Fruit fly (Drosophila melanogaster) whole organism, embryonic: ENCODE measurements around the gene e.

Experiments
- CG11695 ChIP-seq: fragments of 200-800 bp; sonication (Bioruptor generic); IDR thresholded peaks from 3 replicates; pipeline ENCODE4 v1.3.6; 2022; ENCODE audit warnings: missing biosample characterization, missing genetic modification characterization
- CG12104 ChIP-seq: fragments of 200-800 bp; sonication (Bioruptor generic); optimal IDR thresholded peaks from 3 replicates; lab custom pipeline; 2016; ENCODE audit warnings: missing biosample characterization, missing genetic modification characterization
- CG1233 ChIP-seq: fragments of 200-800 bp; sonication (Bioruptor generic); optimal IDR thresholded peaks from 4 replicates; lab custom pipeline; 2018; ENCODE audit warnings: missing biosample characterization, mild to moderate bottlenecking, missing genetic modification characterization
- CG12769 ChIP-seq: fragments of 200-800 bp; sonication (Bioruptor generic); optimal IDR thresholded peaks from 2 replicates; lab custom pipeline; 2019; ENCODE audit warnings: missing biosample characterization, mild to moderate bottlenecking, missing genetic modification characterization, moderate library complexity
- CG13296 ChIP-seq: fragments of 200-800 bp; sonication (Bioruptor generic); optimal IDR thresholded peaks from 3 replicates; lab custom pipeline; 2018; ENCODE audit warnings: missing biosample characterization, mild to moderate bottlenecking, missing genetic modification characterization
- CG13624 ChIP-seq: fragments of 200-800 bp; sonication (Bioruptor generic); optimal IDR thresholded peaks from 2 replicates; lab custom pipeline; 2016; ENCODE audit warnings: missing biosample characterization, missing genetic modification characterization
- CG13894 ChIP-seq: fragments of 200-800 bp; sonication (Bioruptor generic); optimal IDR thresholded peaks from 3 replicates; lab custom pipeline; 2018; ENCODE audit warnings: missing biosample characterization, mild to moderate bottlenecking, missing genetic modification characterization, moderate library complexity
- CG17359 ChIP-seq: fragments of 200-800 bp; sonication (Bioruptor generic); optimal IDR thresholded peaks from 3 replicates; lab custom pipeline; 2018; ENCODE audit warnings: missing biosample characterization, mild to moderate bottlenecking, missing genetic modification characterization, moderate library complexity
- CG17361 ChIP-seq: fragments of 200-800 bp; sonication (Bioruptor generic); IDR thresholded peaks from 3 replicates; pipeline ENCODE4 v1.3.6; 2022; ENCODE audit warnings: missing biosample characterization, missing genetic modification characterization
- CG18011 ChIP-seq: fragments of 200-800 bp; sonication (Bioruptor generic); optimal IDR thresholded peaks from 2 replicates; lab custom pipeline; 2017; ENCODE audit warnings: missing biosample characterization, missing genetic modification characterization, mild to moderate bottlenecking, moderate library complexity, missing genotype
- CG2199 ChIP-seq: fragments of 200-800 bp; sonication (Bioruptor generic); IDR thresholded peaks from 3 replicates; pipeline ENCODE4 v1.3.6; 2022; ENCODE audit warnings: missing biosample characterization, missing genetic modification characterization
- CG2678 ChIP-seq: fragments of 200-800 bp; sonication (Bioruptor generic); optimal IDR thresholded peaks from 3 replicates; lab custom pipeline; 2019; ENCODE audit warnings: missing biosample characterization, mild to moderate bottlenecking, missing genetic modification characterization, moderate library complexity
- CG31441 ChIP-seq: fragments of 200-800 bp; sonication (Bioruptor generic); IDR thresholded peaks from 2 replicates; pipeline ENCODE4 v1.3.6; 2022; ENCODE audit warnings: missing biosample characterization, missing genetic modification characterization
- CG3163 ChIP-seq: fragments of 200-800 bp; sonication (Bioruptor generic); optimal IDR thresholded peaks from 3 replicates; lab custom pipeline; 2016; ENCODE audit warnings: missing biosample characterization, missing genetic modification characterization
- CG4282 ChIP-seq: fragments of 200-800 bp; sonication (Bioruptor generic); optimal IDR thresholded peaks from 2 replicates; lab custom pipeline; 2016; ENCODE audit warnings: missing biosample characterization, missing genetic modification characterization
- CG43689 ChIP-seq: fragments of 200-800 bp; sonication (Bioruptor generic); IDR thresholded peaks from 2 replicates; pipeline ENCODE4 v1.3.6; 2022; ENCODE audit warnings: missing biosample characterization, missing genetic modification characterization
- CG6254 ChIP-seq: fragments of 200-800 bp; sonication (Bioruptor generic); optimal IDR thresholded peaks from 3 replicates; lab custom pipeline; 2017; ENCODE audit warnings: mild to moderate bottlenecking, missing biosample characterization, missing genetic modification reagents, missing genetic modification characterization
- CG6683 ChIP-seq: fragments of 200-800 bp; sonication (Bioruptor generic); optimal IDR thresholded peaks from 2 replicates; lab custom pipeline; 2017; ENCODE audit warnings: missing biosample characterization, mild to moderate bottlenecking, missing genetic modification characterization, missing genetic modification reagents
- CG6854 ChIP-seq: fragments of 200-800 bp; sonication (Bioruptor generic); optimal IDR thresholded peaks from 3 replicates; lab custom pipeline; 2017; ENCODE audit warnings: missing biosample characterization, mild to moderate bottlenecking, missing genetic modification characterization
- CG8290 ChIP-seq, 3 experiments: fragments of 200-800 bp; sonication (Bioruptor generic); optimal IDR thresholded peaks; 2 replicates each; lab custom pipeline; 2016 to 2019; ENCODE audit warnings: missing biosample characterization in 3 of 3, missing genetic modification characterization in 3 of 3, mild to moderate bottlenecking in 2 of 3, moderate library complexity in 1 of 3
- CG8924 ChIP-seq: fragments of 200-800 bp; optimal IDR thresholded peaks from 3 replicates; lab custom pipeline; 2019; ENCODE audit warnings: missing biosample characterization, mild to moderate bottlenecking, missing genetic modification characterization, moderate library complexity
- CG9727 ChIP-seq: fragments of 200-800 bp; sonication (Bioruptor generic); optimal IDR thresholded peaks from 3 replicates; lab custom pipeline; 2017; ENCODE audit warnings: missing biosample characterization, mild to moderate bottlenecking, missing genetic modification characterization
- Dip2 ChIP-seq: fragments of 200-800 bp; sonication (Bioruptor generic); IDR thresholded peaks from 2 replicates; pipeline ENCODE4 v1.3.6; 2022; ENCODE audit warnings: missing biosample characterization, missing genetic modification characterization
- Doc3 ChIP-seq: fragments of 200-800 bp; sonication (Bioruptor generic); IDR thresholded peaks from 3 replicates; pipeline ENCODE4 v1.3.6; 2022; ENCODE audit warnings: missing biosample characterization, missing genetic modification characterization; ENCODE audit not compliant: partially characterized antibody
- HLH4C ChIP-seq: fragments of 200-800 bp; sonication (Bioruptor generic); IDR thresholded peaks from 3 replicates; pipeline ENCODE4 v1.3.6; 2022; ENCODE audit warnings: missing biosample characterization, missing genetic modification characterization; ENCODE audit not compliant: partially characterized antibody
- MTF-1 ChIP-seq: fragments of 200-800 bp; sonication (Bioruptor generic); optimal IDR thresholded peaks from 2 replicates; lab custom pipeline; 2018; ENCODE audit warnings: missing biosample characterization, mild to moderate bottlenecking, missing genetic modification characterization, borderline replicate concordance
- Med ChIP-seq: fragments of 200-800 bp; sonication (Bioruptor generic); peaks from one replicate; lab custom pipeline; 2016; ENCODE audit warnings: missing biosample characterization, missing genetic modification characterization, mild to moderate bottlenecking, inconsistent platforms, moderate library complexity
- Trl ChIP-seq, 3 experiments: fragments of >200 bp in 2 of 3; fragments of 200-800 bp in 1 of 3; sonication (Bioruptor generic) in 1 of 3; optimal IDR thresholded peaks; 2 replicates in 1 of 3; 3 replicates in 2 of 3; lab custom pipeline; 2016 to 2017; ENCODE audit warnings: missing biosample characterization in 1 of 3, missing genetic modification characterization in 1 of 3
- chinmo ChIP-seq: fragments of 200-800 bp; sonication (Bioruptor generic); IDR thresholded peaks from 4 replicates; pipeline ENCODE4 v1.3.6; 2022; ENCODE audit warnings: missing biosample characterization, missing genetic modification characterization; ENCODE audit not compliant: partially characterized antibody
- corto ChIP-seq: fragments of 200-800 bp; sonication (Bioruptor generic); optimal IDR thresholded peaks from 2 replicates; lab custom pipeline; 2016; ENCODE audit warnings: missing biosample characterization, mild to moderate bottlenecking, missing genetic modification characterization, moderate library complexity
- emc ChIP-seq: fragments of 200-800 bp; sonication (Bioruptor generic); optimal IDR thresholded peaks from 2 replicates; lab custom pipeline; 2016; ENCODE audit warnings: missing biosample characterization, missing genetic modification characterization
- eve ChIP-seq, 2 experiments: fragments of >200 bp; optimal IDR thresholded peaks; 2 replicates each; lab custom pipeline; 2017; ENCODE audit warnings: missing biosample characterization in 2 of 2, missing genetic modification characterization in 2 of 2
- fd64A ChIP-seq: fragments of 200-800 bp; sonication (Bioruptor generic); optimal IDR thresholded peaks from 3 replicates; lab custom pipeline; 2018; ENCODE audit warnings: missing biosample characterization, mild to moderate bottlenecking, missing genetic modification characterization
- hb ChIP-seq: fragments of 200-800 bp; sonication (Bioruptor generic); IDR thresholded peaks from 3 replicates; pipeline ENCODE4 v1.3.6; 2022; ENCODE audit warnings: missing biosample characterization, missing genetic modification characterization; ENCODE audit not compliant: partially characterized antibody
- mirr ChIP-seq: fragments of 200-800 bp; sonication (Bioruptor generic); optimal IDR thresholded peaks from 3 replicates; lab custom pipeline; 2018; ENCODE audit warnings: missing biosample characterization, mild to moderate bottlenecking, missing genetic modification characterization
- pzg ChIP-seq: fragments of 200-800 bp; sonication (Bioruptor generic); optimal IDR thresholded peaks from 3 replicates; lab custom pipeline; 2018; ENCODE audit warnings: missing biosample characterization, mild to moderate bottlenecking, missing genetic modification characterization, moderate library complexity
- sug ChIP-seq: fragments of 200-800 bp; optimal IDR thresholded peaks from 2 replicates; lab custom pipeline; 2019; ENCODE audit warnings: missing biosample characterization, mild to moderate bottlenecking, missing genetic modification characterization, moderate library complexity
- tup ChIP-seq: fragments of 200-800 bp; sonication (Bioruptor generic); optimal IDR thresholded peaks from 2 replicates; lab custom pipeline; 2016; ENCODE audit warnings: missing biosample characterization, mild to moderate bottlenecking, missing genetic modification characterization, moderate library complexity
- z ChIP-seq: fragments of 200-800 bp; sonication (Bioruptor generic); IDR thresholded peaks from 3 replicates; pipeline ENCODE4 v1.3.6; 2022; ENCODE audit warnings: missing biosample characterization, missing genetic modification characterization

The e gene

DNA sequence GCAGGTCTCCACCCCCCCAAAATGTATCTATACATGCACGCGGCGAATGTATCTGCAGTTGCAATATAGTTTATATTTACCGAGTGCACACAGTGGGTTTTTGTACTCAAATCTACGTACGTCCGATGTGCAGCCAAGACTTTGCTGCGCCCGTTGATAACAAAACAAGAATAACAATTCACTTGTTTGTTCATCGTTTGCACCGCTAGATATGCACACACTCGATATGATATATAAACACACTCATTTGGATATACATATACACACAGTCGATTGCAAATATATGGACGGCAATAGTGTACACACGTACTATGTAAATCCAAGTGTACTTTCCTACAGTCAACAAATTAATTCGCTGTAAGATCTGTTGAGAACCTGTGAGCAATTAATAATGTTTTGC lies 43.2 kb downstream of the e start (continued):
- TF ChIP-seq CG4282 (GFP tag; lab: Kevin White, UChicago) (no peak), Med (GFP tag; lab: Kevin White, UChicago) (peak; percentile 80), tup (GFP tag; lab: Kevin White, UChicago) (no peak), MTF-1 (GFP tag; lab: Kevin White, UChicago) (peak; percentile 26), eve (GFP tag; optimal IDR thresholded peaks at IDR 0.05; lab: Kevin White, UChicago) (peak in 1 of 2 experiments; percentile 44), CG17359 (tag; lab: Kevin White, UChicago) (peak; percentile 21), pzg (no peak), CG1233 (peak; percentile 29), CG31441 (GFP tag; lab: Robert Waterston, UW) (no peak), CG8924 (tag; lab: Kevin White, UChicago) (peak; percentile 28), fd64A (GFP tag; lab: Kevin White, UChicago) (peak; percentile 44), CG9727 (GFP tag; lab: Kevin White, UChicago) (peak; percentile 39), CG2678 (tag; lab: Kevin White, UChicago) (peak; percentile 16), CG11695 (GFP tag; lab: Robert Waterston, UW) (no peak), chinmo (0 out of 4 replicates have a peak, but pooled peaks have one; percentile 6)

DNA sequence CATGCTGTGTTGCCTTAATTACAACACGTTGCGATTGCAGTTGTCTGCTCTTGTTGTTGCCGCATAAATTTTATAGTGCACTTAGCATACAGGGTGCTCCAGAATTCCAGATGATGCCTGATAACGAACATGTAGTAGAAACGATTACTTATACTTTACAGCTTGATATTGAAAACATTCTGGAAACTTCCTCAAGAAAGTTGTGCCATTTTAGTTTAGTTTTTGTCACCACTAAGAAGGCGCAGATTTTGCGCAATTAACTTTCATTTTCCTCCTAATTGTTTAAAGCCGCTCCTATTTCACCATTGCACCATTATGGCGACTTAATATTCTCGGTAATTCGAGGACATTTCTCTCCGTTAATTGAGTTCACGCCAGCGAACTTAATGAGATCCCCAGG lies 44.7 kb downstream of the e start:
- TF ChIP-seq CG6254 (GFP tag; lab: Kevin White, UChicago) = peak; percentile 38
- no peak for TF ChIP-seq hb
- no peak for TF ChIP-seq Trl (optimal IDR thresholded peaks at IDR 0.05; lab: Kevin White, UChicago)
- no peak for TF ChIP-seq Trl (GFP tag; optimal IDR thresholded peaks at IDR 0.05; lab: Kevin White, UChicago)

DNA sequence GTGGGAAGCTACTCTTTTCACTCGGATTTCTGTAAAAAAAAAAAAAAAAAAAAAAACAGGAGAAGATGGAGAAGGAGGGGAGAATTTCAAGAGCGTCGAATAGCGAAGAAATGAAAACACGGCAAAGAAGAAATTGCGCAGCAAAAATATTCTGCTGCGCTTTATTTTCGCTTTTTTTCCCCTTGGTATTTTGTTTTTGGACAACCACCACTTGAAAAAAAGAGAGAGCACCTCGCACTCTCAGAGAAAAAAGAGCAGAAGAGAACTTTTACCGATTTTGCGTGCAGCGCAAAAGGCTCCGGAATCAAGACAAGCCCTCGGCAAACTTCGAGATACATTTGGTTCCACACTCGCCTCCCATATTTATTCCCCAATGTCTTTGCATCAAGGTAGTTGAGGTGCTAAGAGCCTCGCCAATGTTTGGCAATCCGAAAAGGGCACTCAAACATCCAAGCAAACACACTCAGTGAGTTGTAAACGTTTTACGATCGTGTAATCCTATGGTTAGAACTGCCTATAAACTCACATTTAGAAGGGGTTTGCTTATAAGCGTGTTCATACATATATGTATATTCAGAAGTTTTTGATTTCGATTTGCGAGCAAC lies 46.1 kb downstream of the e start:
- TF ChIP-seq CG6854 (no peak), CG3163 (GFP tag; lab: Kevin White, UChicago) (peak; percentile 22), CG13894 (tag; lab: Kevin White, UChicago) (peak; percentile 63), CG6683 (GFP tag; lab: Kevin White, UChicago) (no peak), mirr (GFP tag; lab: Kevin White, UChicago) (peak; percentile 21), Med (GFP tag; lab: Kevin White, UChicago) (peak; percentile 65), CG17361 (GFP tag; lab: Robert Waterston, UW) (no peak), Trl (optimal IDR thresholded peaks at IDR 0.05; lab: Kevin White, UChicago) (peak; percentile 48 to 70), Trl (GFP tag; optimal IDR thresholded peaks at IDR 0.05; lab: Kevin White, UChicago) (no peak), corto (GFP tag; lab: Kevin White, UChicago) (peak; percentile 46), z (GFP tag; lab: Robert Waterston, UW) (no peak), CG12769 (tag; lab: Kevin White, UChicago) (peak; percentile 19), HLH4C (GFP tag; lab: Robert Waterston, UW) (no peak), CG13624 (peak; percentile 63), Doc3 (GFP tag; lab: Robert Waterston, UW) (no peak), emc (GFP tag; lab: Kevin White, UChicago) (no peak), sug (tag; lab: Kevin White, UChicago) (peak; percentile 21), CG18011 (GFP tag; lab: Kevin White, UChicago) (no peak), CG8290 (GFP tag; optimal IDR thresholded peaks at IDR 0.05; lab: Kevin White, UChicago) (no peak), CG8290 (tag; optimal IDR thresholded peaks at IDR 0.05; lab: Kevin White, UChicago) (peak in 1 of 2 experiments; percentile 5), CG2199 (GFP tag; lab: Robert Waterston, UW) (0 out of 3 replicates have a peak, but pooled peaks have one; percentile 49), Dip2 (no peak), CG13296 (GFP tag; lab: Kevin White, UChicago) (peak; percentile 21), CG43689 (no peak), CG12104 (GFP tag; lab: Kevin White, UChicago) (no peak), chinmo (0 out of 4 replicates have a peak, but pooled peaks have one; percentile 59)
